Worm (Caenorhabditis elegans) whole organism, midembryonic: ENCODE data around the gene pals-37.

Experiments used
- klf-2 ChIP-seq: fragments of 200-800 bp; sonication (Bioruptor generic); conservative IDR thresholded peaks from 2 replicates; pipeline ENCODE4 v1.3.6; 2022; ENCODE audit warnings: missing genetic modification reagents, missing genetic modification characterization, missing compliant biosample characterization
- med-1 ChIP-seq: sonication (generic microtip); optimal IDR thresholded peaks from 2 replicates; lab custom pipeline; 2017; ENCODE audit warnings: missing genetic modification characterization, mild to moderate bottlenecking, missing compliant biosample characterization, antibody characterized with exemption, missing genetic modification reagents; ENCODE audit not compliant: insufficient read depth
- ztf-23 ChIP-seq: fragments of 200-800 bp; sonication (Bioruptor generic); IDR thresholded peaks from 2 replicates; pipeline ENCODE4 v1.3.6; 2022; ENCODE audit warnings: missing genetic modification reagents, missing genetic modification characterization, missing compliant biosample characterization

DNA sequence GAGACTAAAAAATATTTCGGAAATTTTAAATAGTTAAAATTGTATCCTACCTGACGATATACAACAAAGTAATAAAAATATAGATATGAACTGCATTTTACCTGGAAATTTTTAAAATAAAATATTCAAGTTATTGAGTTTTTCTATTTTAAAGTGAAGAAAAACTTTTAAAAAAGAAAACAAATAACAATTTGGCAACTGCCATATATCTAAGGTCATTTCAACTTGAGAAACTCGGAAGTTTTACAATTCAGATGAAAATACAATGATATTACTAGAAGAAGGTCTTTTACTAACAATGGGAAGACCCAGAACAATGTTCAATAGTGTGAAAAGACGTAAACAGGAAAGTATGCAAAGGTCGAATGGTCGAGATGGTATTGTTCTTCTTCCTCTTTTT lies 8.6 kb upstream of the pals-37 start, which contains the start of gene C54D10.10:
- TF ChIP-seq med-1 (no peak), ztf-23 (no peak), klf-2 (GFP tag; lab: Robert Waterston, UW) (no peak)
